Fruit fly (Drosophila melanogaster) whole organism, embryonic: ENCODE measurements around the gene prg.
A peak's percentile ranks its signal among the peaks of the same experiment; 100 is the strongest.

ENCODE experiments used
- CG10321 ChIP-seq: fragments of 200-800 bp; sonication (Bioruptor generic); IDR thresholded peaks from 2 replicates; pipeline ENCODE4 v1.3.6; 2022; ENCODE audit warnings: missing biosample characterization, missing genetic modification characterization
- CG10366 ChIP-seq: fragments of 200-800 bp; sonication (Bioruptor generic); IDR thresholded peaks from 2 replicates; pipeline ENCODE4 v1.3.6; 2022; ENCODE audit warnings: missing biosample characterization, missing genetic modification characterization
- CG11093 ChIP-seq: fragments of 200-800 bp; sonication (Bioruptor generic); IDR thresholded peaks from 3 replicates; pipeline ENCODE4 v1.3.6; 2022; ENCODE audit warnings: missing biosample characterization, missing genetic modification characterization
- CG11560 ChIP-seq: fragments of 200-800 bp; sonication (Bioruptor generic); IDR thresholded peaks from 3 replicates; pipeline ENCODE4 v1.3.6; 2022; ENCODE audit warnings: missing biosample characterization, missing genetic modification characterization
- CG11695 ChIP-seq: fragments of 200-800 bp; sonication (Bioruptor generic); IDR thresholded peaks from 3 replicates; pipeline ENCODE4 v1.3.6; 2022; ENCODE audit warnings: missing biosample characterization, missing genetic modification characterization
- CG1233 ChIP-seq: fragments of 200-800 bp; sonication (Bioruptor generic); optimal IDR thresholded peaks from 4 replicates; lab custom pipeline; 2018; ENCODE audit warnings: missing biosample characterization, mild to moderate bottlenecking, missing genetic modification characterization
- CG1603 ChIP-seq: fragments of 200-800 bp; sonication (Bioruptor generic); optimal IDR thresholded peaks from 2 replicates; lab custom pipeline; 2019; ENCODE audit warnings: missing biosample characterization, mild to moderate bottlenecking, missing genetic modification characterization, moderate library complexity
- CG17186 ChIP-seq: fragments of 200-800 bp; sonication (Bioruptor generic); optimal IDR thresholded peaks from 3 replicates; lab custom pipeline; 2017; ENCODE audit warnings: missing biosample characterization, missing genetic modification reagents, missing genetic modification characterization
- CG34376 ChIP-seq: fragments of 200-800 bp; sonication (Bioruptor generic); optimal IDR thresholded peaks from 2 replicates; lab custom pipeline; 2018; ENCODE audit warnings: missing biosample characterization, mild to moderate bottlenecking, missing genetic modification characterization
- CG4617 ChIP-seq: fragments of 200-800 bp; sonication (Bioruptor generic); optimal IDR thresholded peaks from 3 replicates; lab custom pipeline; 2016; ENCODE audit warnings: missing biosample characterization, missing genetic modification characterization, borderline replicate concordance
- CG6175 ChIP-seq: fragments of 200-800 bp; sonication (Bioruptor generic); IDR thresholded peaks from 3 replicates; pipeline ENCODE4 v1.3.6; 2022; ENCODE audit warnings: missing biosample characterization, missing genetic modification characterization
- CG6854 ChIP-seq: fragments of 200-800 bp; sonication (Bioruptor generic); optimal IDR thresholded peaks from 3 replicates; lab custom pipeline; 2017; ENCODE audit warnings: missing biosample characterization, mild to moderate bottlenecking, missing genetic modification characterization
- CG7928 ChIP-seq: fragments of 200-800 bp; sonication (Bioruptor generic); optimal IDR thresholded peaks from 2 replicates; lab custom pipeline; 2017; ENCODE audit warnings: missing biosample characterization, mild to moderate bottlenecking, missing genetic modification characterization
- CG8281 ChIP-seq: fragments of 200-800 bp; sonication (Bioruptor generic); optimal IDR thresholded peaks from 2 replicates; lab custom pipeline; 2018; ENCODE audit warnings: missing biosample characterization, mild to moderate bottlenecking, missing genetic modification characterization, moderate library complexity
- CG8359 ChIP-seq: fragments of 200-800 bp; sonication (Bioruptor generic); optimal IDR thresholded peaks from 2 replicates; lab custom pipeline; 2017; ENCODE audit warnings: missing biosample characterization, mild to moderate bottlenecking, missing genetic modification characterization, borderline replicate concordance
- CG9437 ChIP-seq: fragments of 200-800 bp; sonication (Bioruptor generic); optimal IDR thresholded peaks from 2 replicates; lab custom pipeline; 2018; ENCODE audit warnings: missing biosample characterization, mild to moderate bottlenecking, missing genetic modification characterization
- CG9817 ChIP-seq: fragments of 200-800 bp; sonication (Bioruptor generic); optimal IDR thresholded peaks from 2 replicates; lab custom pipeline; 2018; ENCODE audit warnings: missing biosample characterization, mild to moderate bottlenecking, missing genetic modification characterization, moderate library complexity
- Chrac-16 ChIP-seq: fragments of 200-800 bp; sonication (Bioruptor generic); optimal IDR thresholded peaks from 3 replicates; lab custom pipeline; 2016; ENCODE audit warnings: missing biosample characterization, missing genetic modification characterization
- Dad ChIP-seq: fragments of 200-800 bp; sonication (Bioruptor generic); optimal IDR thresholded peaks from 3 replicates; lab custom pipeline; 2016; ENCODE audit warnings: missing biosample characterization, missing genetic modification characterization
- Dp ChIP-seq: fragments of 200-800 bp; sonication (Bioruptor generic); optimal IDR thresholded peaks from 2 replicates; lab custom pipeline; 2018; ENCODE audit warnings: missing biosample characterization, mild to moderate bottlenecking, missing genetic modification characterization, moderate library complexity
- Hand ChIP-seq: fragments of 200-800 bp; sonication (Bioruptor generic); optimal IDR thresholded peaks from 2 replicates; lab custom pipeline; 2017; ENCODE audit warnings: mild to moderate bottlenecking, missing biosample characterization, missing genetic modification reagents, missing genetic modification characterization
- Hmx ChIP-seq: fragments of 200-800 bp; sonication (Bioruptor generic); optimal IDR thresholded peaks from 2 replicates; lab custom pipeline; 2016; ENCODE audit warnings: missing biosample characterization, missing genetic modification characterization
- Lhr ChIP-seq: fragments of 200-800 bp; sonication (Bioruptor generic); optimal IDR thresholded peaks from 3 replicates; lab custom pipeline; 2017; ENCODE audit warnings: mild to moderate bottlenecking, missing biosample characterization, missing genetic modification reagents, missing genetic modification characterization
- Lpt ChIP-seq: fragments of >200 bp; optimal IDR thresholded peaks from 2 replicates; lab custom pipeline; 2018; ENCODE audit warnings: missing biosample characterization, missing genetic modification characterization
- NC2α ChIP-seq: fragments of 200-800 bp; sonication (Bioruptor generic); optimal IDR thresholded peaks from 2 replicates; lab custom pipeline; 2016; ENCODE audit warnings: missing biosample characterization, missing genetic modification characterization
- Rx ChIP-seq: fragments of 200-800 bp; sonication (Bioruptor generic); IDR thresholded peaks from 2 replicates; pipeline ENCODE4 v1.3.6; 2022; ENCODE audit warnings: missing biosample characterization, missing genetic modification characterization
- Side ChIP-seq: fragments of 200-800 bp; sonication (Bioruptor generic); optimal IDR thresholded peaks from 2 replicates; lab custom pipeline; 2016; ENCODE audit warnings: missing biosample characterization, missing genetic modification characterization
- Sox100B ChIP-seq: fragments of 200-800 bp; sonication (Bioruptor generic); optimal IDR thresholded peaks from 3 replicates; lab custom pipeline; 2018; ENCODE audit warnings: missing biosample characterization, mild to moderate bottlenecking, missing genetic modification characterization
- Sry-δ ChIP-seq: fragments of 200-800 bp; sonication (Bioruptor generic); optimal IDR thresholded peaks from 2 replicates; lab custom pipeline; 2016; ENCODE audit warnings: missing biosample characterization, missing genetic modification characterization
- Ssrp ChIP-seq: fragments of 200-800 bp; sonication (Bioruptor generic); optimal IDR thresholded peaks from 2 replicates; lab custom pipeline; 2018; ENCODE audit warnings: missing biosample characterization, mild to moderate bottlenecking, missing genetic modification characterization, moderate library complexity
- abd-A ChIP-seq: fragments of 200-800 bp; sonication (Bioruptor generic); optimal IDR thresholded peaks from 3 replicates; lab custom pipeline; 2019; ENCODE audit warnings: missing biosample characterization, mild to moderate bottlenecking, missing genetic modification characterization, moderate library complexity
- amos ChIP-seq: fragments of 200-800 bp; sonication (Bioruptor generic); IDR thresholded peaks from 2 replicates; pipeline ENCODE4 v1.3.6; 2022; ENCODE audit warnings: missing biosample characterization, missing genetic modification characterization; ENCODE audit not compliant: partially characterized antibody
- ap ChIP-seq: fragments of 200-800 bp; sonication (Bioruptor generic); IDR thresholded peaks from 2 replicates; pipeline ENCODE4 v1.3.6; 2022; ENCODE audit warnings: missing biosample characterization, missing genetic modification characterization
- bcd ChIP-seq: fragments of 200-800 bp; sonication (Bioruptor generic); optimal IDR thresholded peaks from 2 replicates; lab custom pipeline; 2017; ENCODE audit warnings: missing biosample characterization, mild to moderate bottlenecking, missing genetic modification characterization
- bowl ChIP-seq: fragments of 200-800 bp; sonication (Bioruptor generic); IDR thresholded peaks from 2 replicates; pipeline ENCODE4 v1.3.6; 2022; ENCODE audit warnings: missing biosample characterization, missing genetic modification characterization
- btn ChIP-seq: fragments of 200-800 bp; sonication (Bioruptor generic); optimal IDR thresholded peaks from 2 replicates; lab custom pipeline; 2016; ENCODE audit warnings: missing biosample characterization, missing genetic modification characterization
- corto ChIP-seq: fragments of 200-800 bp; sonication (Bioruptor generic); optimal IDR thresholded peaks from 2 replicates; lab custom pipeline; 2016; ENCODE audit warnings: missing biosample characterization, mild to moderate bottlenecking, missing genetic modification characterization, moderate library complexity
- fd102C ChIP-seq: fragments of 200-800 bp; sonication (Bioruptor generic); optimal IDR thresholded peaks from 2 replicates; lab custom pipeline; 2018; ENCODE audit warnings: missing biosample characterization, mild to moderate bottlenecking, missing genetic modification characterization, moderate library complexity
- ftz-f1 ChIP-seq: fragments of 200-800 bp; sonication (Bioruptor generic); optimal IDR thresholded peaks from 2 replicates; lab custom pipeline; 2016; ENCODE audit warnings: missing biosample characterization, missing genetic modification characterization
- fu2 ChIP-seq: fragments of 200-800 bp; sonication (Bioruptor generic); optimal IDR thresholded peaks from 2 replicates; lab custom pipeline; 2016; ENCODE audit warnings: missing biosample characterization, missing genetic modification characterization
- gro ChIP-seq: fragments of 200-800 bp; sonication (Bioruptor generic); optimal IDR thresholded peaks from 2 replicates; lab custom pipeline; 2016; ENCODE audit warnings: missing biosample characterization, missing genetic modification characterization
- h ChIP-seq: fragments of >200 bp; optimal IDR thresholded peaks from 2 replicates; lab custom pipeline; 2017
- ham ChIP-seq: fragments of 200-800 bp; sonication (Bioruptor generic); IDR thresholded peaks from 2 replicates; pipeline ENCODE4 v1.3.6; 2022; ENCODE audit warnings: missing biosample characterization, missing genetic modification characterization
- knrl ChIP-seq: fragments of 200-800 bp; sonication (Bioruptor generic); IDR thresholded peaks from 3 replicates; pipeline ENCODE4 v1.3.6; 2022; ENCODE audit warnings: missing biosample characterization, missing genetic modification characterization; ENCODE audit not compliant: partially characterized antibody
- mam ChIP-seq: fragments of 200-800 bp; sonication (Bioruptor generic); optimal IDR thresholded peaks from 3 replicates; lab custom pipeline; 2016; ENCODE audit warnings: missing biosample characterization, missing genetic modification characterization
- pfk ChIP-seq: fragments of 200-800 bp; sonication (Bioruptor generic); optimal IDR thresholded peaks from 2 replicates; lab custom pipeline; 2018; ENCODE audit warnings: missing biosample characterization, mild to moderate bottlenecking, missing genetic modification characterization, moderate library complexity
- pum ChIP-seq: fragments of 200-800 bp; sonication (Bioruptor generic); optimal IDR thresholded peaks from 2 replicates; lab custom pipeline; 2016; ENCODE audit warnings: missing biosample characterization, missing genetic modification characterization
- ssp ChIP-seq: fragments of 200-800 bp; sonication (Bioruptor generic); IDR thresholded peaks from 2 replicates; pipeline ENCODE4 v1.3.6; 2022; ENCODE audit warnings: missing biosample characterization, missing genetic modification characterization
- tio ChIP-seq: fragments of 200-800 bp; sonication (Bioruptor generic); optimal IDR thresholded peaks from 2 replicates; lab custom pipeline; 2017; ENCODE audit warnings: missing biosample characterization, missing genetic modification characterization, inconsistent platforms
- twi ChIP-seq: fragments of 200-800 bp; optimal IDR thresholded peaks from 2 replicates; lab custom pipeline; 2019; ENCODE audit warnings: missing biosample characterization, mild to moderate bottlenecking, missing genetic modification characterization, moderate library complexity
- usp ChIP-seq: fragments of >200 bp; optimal IDR thresholded peaks from 2 replicates; lab custom pipeline; 2017; ENCODE audit warnings: missing biosample characterization, missing genetic modification characterization
- wek ChIP-seq: fragments of 200-800 bp; sonication (Bioruptor generic); optimal IDR thresholded peaks from 3 replicates; lab custom pipeline; 2018; ENCODE audit warnings: missing biosample characterization, mild to moderate bottlenecking, missing genetic modification characterization, moderate library complexity

Gene prg

dm6 chr2L:8511723-8512122, 47.4 kb downstream of the prg start, which contains the start of gene CG13096 (continued):
- TF ChIP-seq CG11560 (tag; lab: Robert Waterston, UW) (peak; percentile 58; the same call in 1 of the 3 replicates), CG6854 (GFP tag; lab: Kevin White, UChicago) (no peak), fu2 (GFP tag; lab: Kevin White, UChicago) (no peak), btn (GFP tag; lab: Kevin White, UChicago) (no peak), pfk (no peak), CG10321 (no peak), Hand (GFP tag; lab: Kevin White, UChicago) (no peak), mam (GFP tag; lab: Kevin White, UChicago) (peak; percentile 41), CG34376 (GFP tag; lab: Kevin White, UChicago) (peak; percentile 8), NC2α (GFP tag; lab: Kevin White, UChicago) (no peak), Ssrp (tag; lab: Kevin White, UChicago) (no peak), Sox100B (no peak), tio (GFP tag; lab: Kevin White, UChicago) (no peak), Lhr (GFP tag; lab: Kevin White, UChicago) (peak; percentile 77), ap (GFP tag; lab: Robert Waterston, UW) (no peak), fd102C (GFP tag; lab: Kevin White, UChicago) (no peak), usp (GFP tag; lab: Kevin White, UChicago) (no peak), pum (GFP tag; lab: Kevin White, UChicago) (no peak), Dad (GFP tag; lab: Kevin White, UChicago) (peak; percentile 22), wek (GFP tag; lab: Kevin White, UChicago) (no peak), bcd (GFP tag; lab: Kevin White, UChicago) (no peak), Lpt (GFP tag; lab: Kevin White, UChicago) (no peak), CG9437 (GFP tag; lab: Kevin White, UChicago) (peak; percentile 87), Sry-δ (GFP tag; lab: Kevin White, UChicago) (peak; percentile 99), Side (GFP tag; lab: Kevin White, UChicago) (peak; percentile 2), h (lab: Kevin White, UChicago) (no peak), CG7928 (GFP tag; lab: Kevin White, UChicago) (peak; percentile 81), abd-A (tag; lab: Kevin White, UChicago) (no peak), CG4617 (GFP tag; lab: Kevin White, UChicago) (peak; percentile 46), CG9817 (tag; lab: Kevin White, UChicago) (no peak), ssp (GFP tag; lab: Robert Waterston, UW) (no peak), CG11093 (no peak), Chrac-16 (GFP tag; lab: Kevin White, UChicago) (no peak), bowl (no peak), gro (GFP tag; lab: Kevin White, UChicago) (peak; percentile 68), knrl (GFP tag; lab: Robert Waterston, UW) (peak; percentile 98), CG1233 (GFP tag; lab: Kevin White, UChicago) (no peak), ham (GFP tag; lab: Robert Waterston, UW) (no peak), Rx (GFP tag; lab: Robert Waterston, UW) (no peak), amos (GFP tag; lab: Robert Waterston, UW) (peak; percentile 99), Hmx (no peak), Dp (GFP tag; lab: Kevin White, UChicago) (peak; percentile 83), CG11695 (GFP tag; lab: Robert Waterston, UW) (no peak), CG17186 (GFP tag; lab: Kevin White, UChicago) (peak; percentile 72), ftz-f1 (GFP tag; lab: Kevin White, UChicago) (peak; percentile 66), CG6175 (no peak), CG8281 (no peak), CG10366 (GFP tag; lab: Robert Waterston, UW) (no peak), twi (peak; percentile 39), CG8359 (no peak), corto (GFP tag; lab: Kevin White, UChicago) (no peak), CG1603 (tag; lab: Kevin White, UChicago) (peak; percentile 93)
